Worm (Caenorhabditis elegans) whole organism, young adult: ENCODE measurements around the gene F41G3.5.

Source experiments
- B0261.1 ChIP-seq: sonication (generic microtip); optimal IDR thresholded peaks from 2 replicates; lab custom pipeline; 2016; ENCODE audit warnings: mild to moderate bottlenecking, missing genetic modification characterization, moderate library complexity, missing compliant biosample characterization
- C06A6.2 ChIP-seq: fragments of 200-800 bp; sonication (Bioruptor generic); conservative IDR thresholded peaks from 2 replicates; pipeline ENCODE4 v1.3.6; 2022; ENCODE audit warnings: missing genetic modification characterization, missing compliant biosample characterization
- D2030.7 ChIP-seq: fragments of 200-800 bp; sonication (Bioruptor generic); IDR thresholded peaks from 2 replicates; pipeline ENCODE4 v1.3.6; 2022; ENCODE audit warnings: missing genetic modification reagents, missing genetic modification characterization, missing compliant biosample characterization
- F52B5.7 ChIP-seq: sonication (generic microtip); optimal IDR thresholded peaks from 2 replicates; lab custom pipeline; 2016; ENCODE audit warnings: mild to moderate bottlenecking, missing genetic modification characterization, missing compliant biosample characterization
- K11D2.4 ChIP-seq: fragments of 200-800 bp; sonication (Bioruptor generic); IDR thresholded peaks from 2 replicates; pipeline ENCODE4 v1.3.6; 2022; ENCODE audit warnings: missing genetic modification reagents, missing genetic modification characterization, missing compliant biosample characterization
- Y53G8AR.9 ChIP-seq: fragments of 200-800 bp; sonication (Bioruptor generic); conservative IDR thresholded peaks from 2 replicates; pipeline ENCODE4 v1.3.6; 2022; ENCODE audit warnings: missing genetic modification reagents, missing genetic modification characterization, missing compliant biosample characterization
- ZK185.1 ChIP-seq: sonication (generic microtip); optimal IDR thresholded peaks from 2 replicates; lab custom pipeline; 2016; ENCODE audit warnings: mild to moderate bottlenecking, missing genetic modification characterization, missing compliant biosample characterization; ENCODE audit not compliant: poor library complexity, severe bottlenecking
- athp-1 ChIP-seq: sonication (generic microtip); optimal IDR thresholded peaks from 2 replicates; lab custom pipeline; 2017; ENCODE audit warnings: mild to moderate bottlenecking, missing genetic modification characterization, missing compliant biosample characterization
- attf-3 ChIP-seq: fragments of 200-800 bp; sonication (Bioruptor generic); conservative IDR thresholded peaks from 2 replicates; pipeline ENCODE4 v1.3.6; 2022; ENCODE audit warnings: missing genetic modification reagents, missing genetic modification characterization, missing compliant biosample characterization
- bed-2 ChIP-seq: fragments of 200-800 bp; sonication (Bioruptor generic); IDR thresholded peaks from 2 replicates; pipeline ENCODE4 v1.3.6; 2022; ENCODE audit warnings: missing genetic modification reagents, missing genetic modification characterization, missing compliant biosample characterization
- cebp-1 ChIP-seq, 2 experiments: fragments of 200-800 bp in 1 of 2; sonication (Bioruptor generic) in 1 of 2; sonication (generic microtip) in 1 of 2; IDR thresholded peaks in 1 of 2; optimal IDR thresholded peaks in 1 of 2; 2 replicates each; pipeline versions ENCODE4 v1.3.6 to Lab custom; 2017 to 2022; ENCODE audit warnings: missing compliant biosample characterization in 2 of 2, missing genetic modification characterization in 2 of 2, mild to moderate bottlenecking in 1 of 2, missing genetic modification reagents in 1 of 2, moderate library complexity in 1 of 2
- ceh-100 ChIP-seq: fragments of 200-800 bp; sonication (Bioruptor generic); IDR thresholded peaks from 2 replicates; pipeline ENCODE4 v1.3.6; 2022; ENCODE audit warnings: missing genetic modification reagents, missing genetic modification characterization, missing compliant biosample characterization
- ceh-91 ChIP-seq: fragments of 200-800 bp; sonication (Bioruptor generic); IDR thresholded peaks from 2 replicates; pipeline ENCODE4 v1.3.6; 2022; ENCODE audit warnings: missing genetic modification reagents, missing genetic modification characterization, missing compliant biosample characterization
- chd-7 ChIP-seq: sonication (generic microtip); optimal IDR thresholded peaks from 2 replicates; lab custom pipeline; 2016; ENCODE audit warnings: mild to moderate bottlenecking, missing genetic modification characterization, moderate library complexity, missing compliant biosample characterization
- dox-1 ChIP-seq: fragments of 200-800 bp; sonication (Bioruptor generic); IDR thresholded peaks from 2 replicates; pipeline ENCODE4 v1.3.6; 2022; ENCODE audit warnings: missing genetic modification reagents, missing genetic modification characterization, missing compliant biosample characterization
- dpff-1 ChIP-seq: sonication (generic microtip); optimal IDR thresholded peaks from 2 replicates; lab custom pipeline; 2017; ENCODE audit warnings: mild to moderate bottlenecking, missing genetic modification characterization, missing compliant biosample characterization
- efl-1 ChIP-seq: fragments of 150-350 bp; optimal IDR thresholded peaks from 2 replicates; lab custom pipeline; 2014; ENCODE audit warnings: missing biosample characterization, missing genetic modification reagents, missing genetic modification characterization
- egl-18 ChIP-seq: fragments of 200-800 bp; sonication (Bioruptor generic); IDR thresholded peaks from 2 replicates; pipeline ENCODE4 v1.3.6; 2022; ENCODE audit warnings: missing genetic modification reagents, missing genetic modification characterization, missing compliant biosample characterization
- ekl-4 ChIP-seq: fragments of 200-800 bp; sonication (Bioruptor generic); IDR thresholded peaks from 2 replicates; pipeline ENCODE4 v1.3.6; 2022; ENCODE audit warnings: missing genetic modification reagents, missing genetic modification characterization, missing compliant biosample characterization
- fkh-3 ChIP-seq: sonication (generic microtip); optimal IDR thresholded peaks from 2 replicates; lab custom pipeline; 2016; ENCODE audit warnings: mild to moderate bottlenecking, missing genetic modification characterization, missing compliant biosample characterization
- gei-17 ChIP-seq: fragments of 200-800 bp; sonication (Bioruptor generic); optimal IDR thresholded peaks from 2 replicates; lab custom pipeline; 2018; ENCODE audit warnings: mild to moderate bottlenecking, missing genetic modification characterization, missing compliant biosample characterization
- hmg-20 ChIP-seq: fragments of 200-800 bp; sonication (Bioruptor generic); IDR thresholded peaks from 2 replicates; pipeline ENCODE4 v1.3.6; 2022; ENCODE audit warnings: missing genetic modification reagents, missing genetic modification characterization, missing compliant biosample characterization
- hsf-1 ChIP-seq: fragments of 200-800 bp; sonication (Bioruptor generic); IDR thresholded peaks from 2 replicates; pipeline ENCODE4 v1.3.6; 2022; ENCODE audit warnings: missing genetic modification reagents, missing genetic modification characterization, missing compliant biosample characterization
- let-526 ChIP-seq: fragments of 200-800 bp; sonication (Bioruptor generic); IDR thresholded peaks from 2 replicates; pipeline ENCODE4 v1.3.6; 2022; ENCODE audit warnings: missing genetic modification reagents, missing genetic modification characterization, missing compliant biosample characterization
- lin-26 ChIP-seq: fragments of 200-800 bp; sonication (Bioruptor generic); IDR thresholded peaks from 2 replicates; pipeline ENCODE4 v1.3.6; 2022; ENCODE audit warnings: missing genetic modification reagents, missing genetic modification characterization, missing compliant biosample characterization
- lin-40 ChIP-seq: sonication (generic microtip); optimal IDR thresholded peaks from 2 replicates; lab custom pipeline; 2016; ENCODE audit warnings: missing genetic modification characterization, mild to moderate bottlenecking, missing compliant biosample characterization, missing genotype, missing genetic modification reagents
- lir-1 ChIP-seq: fragments of 200-800 bp; sonication (Bioruptor generic); conservative IDR thresholded peaks from 2 replicates; pipeline ENCODE4 v1.3.6; 2022; ENCODE audit warnings: missing genetic modification reagents, missing genetic modification characterization, missing compliant biosample characterization
- madf-10 ChIP-seq: sonication (generic microtip); optimal IDR thresholded peaks from 2 replicates; lab custom pipeline; 2016; ENCODE audit warnings: mild to moderate bottlenecking, missing genetic modification characterization, missing compliant biosample characterization
- madf-6 ChIP-seq: fragments of 200-800 bp; sonication (Bioruptor generic); IDR thresholded peaks from 2 replicates; pipeline ENCODE4 v1.3.6; 2022; ENCODE audit warnings: missing genetic modification reagents, missing genetic modification characterization, missing compliant biosample characterization
- mes-4 ChIP-seq: sonication (generic microtip); optimal IDR thresholded peaks from 2 replicates; lab custom pipeline; 2016; ENCODE audit warnings: missing genotype, missing genetic modification characterization, missing compliant biosample characterization
- nhr-80 ChIP-seq: sonication (generic microtip); optimal IDR thresholded peaks from 2 replicates; lab custom pipeline; 2016; ENCODE audit warnings: missing genetic modification characterization, missing compliant biosample characterization
- snpc-1.1 ChIP-seq: sonication (generic microtip); optimal IDR thresholded peaks from 2 replicates; lab custom pipeline; 2017; ENCODE audit warnings: missing genetic modification characterization, mild to moderate bottlenecking, missing compliant biosample characterization, antibody characterized with exemption, moderate library complexity, missing genotype, missing genetic modification reagents; ENCODE audit not compliant: insufficient read depth
- somi-1 ChIP-seq: fragments of 200-800 bp; sonication (Bioruptor generic); optimal IDR thresholded peaks from 2 replicates; lab custom pipeline; 2018; ENCODE audit warnings: mild to moderate bottlenecking, missing genetic modification characterization, missing compliant biosample characterization
- tbp1 ChIP-seq: fragments of 200-800 bp; sonication (Bioruptor generic); optimal IDR thresholded peaks from 2 replicates; lab custom pipeline; 2018; ENCODE audit warnings: mild to moderate bottlenecking, missing genetic modification characterization, missing compliant biosample characterization
- tbx-9 ChIP-seq: sonication (generic microtip); optimal IDR thresholded peaks from 2 replicates; lab custom pipeline; 2016; ENCODE audit warnings: borderline replicate concordance, missing genetic modification characterization, inconsistent platforms, missing compliant biosample characterization
- tlf-1 ChIP-seq: fragments of 200-800 bp; sonication (Bioruptor generic); optimal IDR thresholded peaks from 2 replicates; lab custom pipeline; 2018; ENCODE audit warnings: mild to moderate bottlenecking, missing genetic modification characterization, missing compliant biosample characterization
- unc-130 ChIP-seq: sonication (generic microtip); optimal IDR thresholded peaks from 2 replicates; lab custom pipeline; 2016; ENCODE audit warnings: missing genetic modification reagents, missing genetic modification characterization, missing compliant biosample characterization
- xnd-1 ChIP-seq: sonication (generic microtip); optimal IDR thresholded peaks from 2 replicates; lab custom pipeline; 2016; ENCODE audit warnings: missing genotype, missing genetic modification reagents, missing genetic modification characterization, missing compliant biosample characterization
- ztf-18 ChIP-seq: sonication (generic microtip); optimal IDR thresholded peaks from 2 replicates; lab custom pipeline; 2016; ENCODE audit warnings: missing genotype, mild to moderate bottlenecking, missing genetic modification characterization, missing compliant biosample characterization
- ztf-22 ChIP-seq: fragments of 200-800 bp; sonication (Bioruptor generic); optimal IDR thresholded peaks from 2 replicates; lab custom pipeline; 2018; ENCODE audit warnings: mild to moderate bottlenecking, missing genetic modification characterization, moderate library complexity, missing compliant biosample characterization
- ztf-26 ChIP-seq: sonication (generic microtip); optimal IDR thresholded peaks from 2 replicates; lab custom pipeline; 2017; ENCODE audit warnings: missing genetic modification characterization, missing compliant biosample characterization
- ztf-3 ChIP-seq: fragments of 200-800 bp; sonication (Bioruptor generic); optimal IDR thresholded peaks from 2 replicates; lab custom pipeline; 2018; ENCODE audit warnings: mild to moderate bottlenecking, missing genetic modification characterization, missing compliant biosample characterization

F41G3.5 gene

ce11 chrII:6776418-6777034 is 30.0 kb downstream of the F41G3.5 start, which contains the start of gene ssup-72 (continued):
- TF ChIP-seq chd-7 (tag; lab: Kevin White, UChicago) (no peak), tbp1 (GFP tag; lab: Kevin White, UChicago) (peak; percentile 22), let-526 (GFP tag; lab: Robert Waterston, UW) (no peak), bed-2 (GFP tag; lab: Robert Waterston, UW) (no peak)

ce11 chrII:6779104-6779503 is 32.6 kb downstream of the F41G3.5 start, which contains the start of gene T13C2.7:
Gene T13C2.7, plus strand, starts transcription at chrII:6779404.
- TF ChIP-seq ceh-100 (no peak), fkh-3 (tag; lab: Kevin White, UChicago) (no peak), Y53G8AR.9 (GFP tag; lab: Robert Waterston, UW) (no peak), tbp1 (GFP tag; lab: Kevin White, UChicago) (no peak), ztf-22 (no peak), tlf-1 (GFP tag; lab: Kevin White, UChicago) (no peak), hmg-20 (GFP tag; lab: Robert Waterston, UW) (no peak), C06A6.2 (no peak), ZK185.1 (tag; lab: Kevin White, UChicago) (no peak), mes-4 (tag; lab: Kevin White, UChicago) (no peak), snpc-1.1 (tag; lab: Kevin White, UChicago) (no peak), K11D2.4 (GFP tag; lab: Robert Waterston, UW) (no peak), ztf-26 (tag; lab: Kevin White, UChicago) (no peak), attf-3 (no peak)

ce11 chrII:6781231-6781630 is 34.7 kb downstream of the F41G3.5 start:
- TF ChIP-seq lin-26: no peak
- peak; percentile 44 for TF ChIP-seq nhr-80 (tag; lab: Kevin White, UChicago)
- TF ChIP-seq tbx-9 (tag; lab: Kevin White, UChicago): no peak
- peak; percentile 48; the same call in 1 of the 2 replicates for TF ChIP-seq hsf-1 (GFP tag; lab: Robert Waterston, UW)
- TF ChIP-seq ceh-100: no peak
- no peak for TF ChIP-seq ztf-3 (GFP tag; lab: Kevin White, UChicago)
- no peak for TF ChIP-seq ztf-18
- no peak for TF ChIP-seq D2030.7 (GFP tag; lab: Robert Waterston, UW)
- no peak for TF ChIP-seq cebp-1 (GFP tag; IDR thresholded peaks at IDR 0.05; lab: Robert Waterston, UW)
- peak; percentile 9 for TF ChIP-seq cebp-1 (tag; optimal IDR thresholded peaks at IDR 0.05; lab: Kevin White, UChicago)
- no peak for TF ChIP-seq dpff-1 (tag; lab: Kevin White, UChicago)

ce11 chrII:6781983-6782382 is 35.5 kb downstream of the F41G3.5 start:
- TF ChIP-seq athp-1 (no peak), tbx-9 (tag; lab: Kevin White, UChicago) (no peak), egl-18 (no peak), gei-17 (GFP tag; lab: Kevin White, UChicago) (no peak), madf-10 (tag; lab: Kevin White, UChicago) (no peak), lir-1 (GFP tag; lab: Robert Waterston, UW) (no peak), B0261.1 (tag; lab: Kevin White, UChicago) (no peak), ekl-4 (GFP tag; lab: Robert Waterston, UW) (no peak), dpff-1 (tag; lab: Kevin White, UChicago) (no peak), ztf-18 (no peak), ceh-91 (GFP tag; lab: Robert Waterston, UW) (0 out of 2 replicates have a peak, but pooled peaks have one; percentile 35), hmg-20 (GFP tag; lab: Robert Waterston, UW) (no peak), madf-6 (GFP tag; lab: Robert Waterston, UW) (peak; percentile 91), D2030.7 (GFP tag; lab: Robert Waterston, UW) (no peak), F52B5.7 (no peak), xnd-1 (tag; lab: Kevin White, UChicago) (peak; percentile 73), C06A6.2 (no peak), somi-1 (no peak), ZK185.1 (tag; lab: Kevin White, UChicago) (no peak), efl-1 (GFP tag; lab: Kevin White, UChicago) (peak; percentile 48), unc-130 (no peak), dox-1 (no peak), lin-40 (tag; lab: Kevin White, UChicago) (no peak)
